Fruit fly (Drosophila melanogaster): ENCODE results near the gene CG13605.

DNA sequence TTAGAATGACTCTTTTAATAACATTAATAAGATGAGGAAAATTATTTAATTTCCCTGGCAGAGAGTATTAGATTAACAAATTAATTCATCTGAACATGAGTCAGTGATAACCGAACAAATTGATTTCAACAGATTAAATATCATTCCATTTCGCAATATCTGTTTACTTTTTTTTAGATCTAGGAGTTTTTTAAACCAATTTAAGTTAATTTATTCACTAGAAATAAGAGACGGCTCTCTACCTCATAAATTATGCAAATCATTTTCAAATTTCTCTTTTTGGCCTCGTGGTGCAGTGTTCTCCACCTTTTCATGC, 839 bp upstream of the CG13605 start, which contains the start of gene Root:
- TF ChIP-seq h (optimal IDR thresholded peaks at IDR 0.05) (no peak), psq (optimal IDR thresholded peaks at IDR 0.05) (no peak), insv (optimal IDR thresholded peaks at IDR 0.05) (no peak), Sin3A (optimal IDR thresholded peaks at IDR 0.05) (no peak), ttk (optimal IDR thresholded peaks at IDR 0.05) (no peak), Myc (optimal IDR thresholded peaks at IDR 0.05) (no peak)

Data from Kc167 (cell line).